Fruit fly (Drosophila melanogaster): ENCODE data around the gene CG18599.
A peak's percentile ranks its signal among the peaks of the same experiment; 100 is the strongest.

Gene CG18599

dm6 chr3R:18267489-18267888 is at the start of gene CG18599:
TSS of gene CG18599 (plus strand) at chr3R:18267789.
- TF ChIP-seq fru (GFP tag; optimal IDR thresholded peaks at IDR 0.05) (no peak), Hnf4 (GFP tag; optimal IDR thresholded peaks at IDR 0.05) (no peak), dsf (GFP tag; optimal IDR thresholded peaks at IDR 0.05; ENCODE audit: borderline replicate concordance) (no peak), foxo (GFP tag; optimal IDR thresholded peaks at IDR 0.05) (no peak), CG32264 (GFP tag; optimal IDR thresholded peaks at IDR 0.05) (no peak), Abd-B (GFP tag; optimal IDR thresholded peaks at IDR 0.05) (no peak), tai (GFP tag; optimal IDR thresholded peaks at IDR 0.05) (no peak), Hr83 (GFP tag; optimal IDR thresholded peaks at IDR 0.05; ENCODE audit: poor library complexity, severe bottlenecking) (no peak), HLH106 (tag; optimal IDR thresholded peaks at IDR 0.05) (no peak), Mio (GFP tag; optimal IDR thresholded peaks at IDR 0.05) (no peak), GATAd (GFP tag; optimal IDR thresholded peaks at IDR 0.05) (no peak), h (GFP tag; optimal IDR thresholded peaks at IDR 0.05) (no peak), pan (optimal IDR thresholded peaks at IDR 0.05) (no peak)

- TF ChIP-seq brk (GFP tag; optimal IDR thresholded peaks at IDR 0.05) (no peak), Hnf4 (GFP tag; optimal IDR thresholded peaks at IDR 0.05) (peak; percentile 97), Dif (GFP tag; optimal IDR thresholded peaks at IDR 0.05; ENCODE audit: partially characterized antibody) (no peak), jim (GFP tag; optimal IDR thresholded peaks at IDR 0.05) (peak; percentile 35), br (GFP tag; optimal IDR thresholded peaks at IDR 0.05) (peak; percentile 95), tai (GFP tag; optimal IDR thresholded peaks at IDR 0.05) (no peak), h (GFP tag; optimal IDR thresholded peaks at IDR 0.05) (peak; percentile 98), rgr (GFP tag; optimal IDR thresholded peaks at IDR 0.05) (peak; percentile 98), Rel (GFP tag; optimal IDR thresholded peaks at IDR 0.05) (no peak), Rel (tag; optimal IDR thresholded peaks at IDR 0.05) (peak; percentile 81), Hr78 (GFP tag; optimal IDR thresholded peaks at IDR 0.05) (no peak), foxo (GFP tag; optimal IDR thresholded peaks at IDR 0.05) (peak; percentile 49 to 98), woc (GFP tag; optimal IDR thresholded peaks at IDR 0.05) (peak; percentile 94), N (GFP tag; optimal IDR thresholded peaks at IDR 0.05) (no peak), ey (GFP tag; optimal IDR thresholded peaks at IDR 0.05) (peak; percentile 96), CG9705 (GFP tag; optimal IDR thresholded peaks at IDR 0.05) (peak; percentile 89), usp (GFP tag; optimal IDR thresholded peaks at IDR 0.05) (no peak), Hr83 (GFP tag; optimal IDR thresholded peaks at IDR 0.05; ENCODE audit: poor library complexity, severe bottlenecking) (no peak), dmrt93B (GFP tag; optimal IDR thresholded peaks at IDR 0.05) (peak; percentile 92), sage (GFP tag; optimal IDR thresholded peaks at IDR 0.05) (no peak), HLH106 (tag; optimal IDR thresholded peaks at IDR 0.05) (peak; percentile 98), OdsH (GFP tag; optimal IDR thresholded peaks at IDR 0.05) (peak; percentile 98), sv (GFP tag; optimal IDR thresholded peaks at IDR 0.05) (peak; percentile 95), lola (GFP tag; optimal IDR thresholded peaks at IDR 0.05) (no peak), Jra (GFP tag; optimal IDR thresholded peaks at IDR 0.05) (peak; percentile 96), fru (GFP tag; optimal IDR thresholded peaks at IDR 0.05) (peak; percentile 98), dsf (GFP tag; optimal IDR thresholded peaks at IDR 0.05; ENCODE audit: borderline replicate concordance) (peak; percentile 94), Dfd (GFP tag; optimal IDR thresholded peaks at IDR 0.05) (no peak), psq (GFP tag; optimal IDR thresholded peaks at IDR 0.05) (peak; percentile 95), Mio (GFP tag; optimal IDR thresholded peaks at IDR 0.05) (peak; percentile 75), dl (GFP tag; optimal IDR thresholded peaks at IDR 0.05; ENCODE audit: insufficient read depth in 1 of 2, partially characterized antibody in 2 of 2) (no peak), Vsx2 (GFP tag; optimal IDR thresholded peaks at IDR 0.05; ENCODE audit: partially characterized antibody) (no peak), Sp1 (GFP tag; optimal IDR thresholded peaks at IDR 0.05) (peak; percentile 98), Abd-B (GFP tag; optimal IDR thresholded peaks at IDR 0.05) (no peak), CG32264 (GFP tag; optimal IDR thresholded peaks at IDR 0.05) (peak; percentile 79), CrebA (GFP tag; optimal IDR thresholded peaks at IDR 0.05; ENCODE audit: borderline replicate concordance) (no peak), pan (optimal IDR thresholded peaks at IDR 0.05) (no peak), Myc (optimal IDR thresholded peaks at IDR 0.05) (no peak), GATAd (GFP tag; optimal IDR thresholded peaks at IDR 0.05) (peak; percentile 88)
Measured at dm6 chr3R:18220211-18220749, 47.3 kb upstream of the CG18599 start, which contains the start of the genes CG7988 and CG7183. TSS of gene CG7988 (plus strand) at chr3R:18220526. TSS of gene CG7183 (minus strand) at chr3R:18220699.

All from whole organism, wandering third instar larva.